Fruit fly (Drosophila melanogaster) whole organism, wandering third instar larva: ENCODE data around the gene Tsp3A.

ENCODE experiments used
- CG32264 ChIP-seq: fragments of 200-800 bp; sonication (Bioruptor generic); optimal IDR thresholded peaks from 2 replicates; lab custom pipeline; 2016; ENCODE audit warnings: missing biosample characterization, missing genetic modification characterization
- Dif ChIP-seq: fragments of 200-275, 200-300 bp; sonication (Bioruptor generic); optimal IDR thresholded peaks from 2 replicates; lab custom pipeline; 2018; ENCODE audit warnings: missing biosample characterization, missing genetic modification characterization; ENCODE audit not compliant: partially characterized antibody
- Hnf4 ChIP-seq: fragments of 200-800 bp; sonication (Bioruptor generic); optimal IDR thresholded peaks from 2 replicates; lab custom pipeline; 2016; ENCODE audit warnings: missing biosample characterization, mild to moderate bottlenecking, missing genetic modification characterization
- Hr83 ChIP-seq: fragments of 200-300 bp; sonication (Bioruptor generic); optimal IDR thresholded peaks from 2 replicates; lab custom pipeline; 2016; ENCODE audit warnings: missing biosample characterization, mild to moderate bottlenecking, missing genetic modification characterization, moderate library complexity; ENCODE audit not compliant: poor library complexity, severe bottlenecking
- Jra ChIP-seq: sonication (Bioruptor generic); optimal IDR thresholded peaks from 2 replicates; lab custom pipeline; 2016; ENCODE audit warnings: missing biosample characterization, missing genetic modification characterization
- Myc ChIP-seq: fragments of >200 bp; optimal IDR thresholded peaks from 2 replicates; lab custom pipeline; 2017
- N ChIP-seq: fragments of >200 bp; optimal IDR thresholded peaks from 2 replicates; lab custom pipeline; 2018; ENCODE audit warnings: missing biosample characterization, missing external identifiers, missing genetic modification characterization
- OdsH ChIP-seq: fragments of 200-800 bp; sonication (Bioruptor generic); optimal IDR thresholded peaks from 2 replicates; lab custom pipeline; 2016; ENCODE audit warnings: missing biosample characterization, mild to moderate bottlenecking, missing genetic modification characterization
- dl ChIP-seq, 2 experiments: fragments of 175-275, 200-275 bp in 1 of 2; fragments of 200-275 bp in 1 of 2; sonication (Bioruptor generic); optimal IDR thresholded peaks; lab custom pipeline; 2018; ENCODE audit warnings: mild to moderate bottlenecking in 2 of 2, missing biosample characterization in 2 of 2, missing genetic modification characterization in 2 of 2, moderate library complexity in 2 of 2; ENCODE audit not compliant: partially characterized antibody in 2 of 2, insufficient read depth in 1 of 2
- dsf ChIP-seq: sonication (Bioruptor generic); optimal IDR thresholded peaks from 2 replicates; lab custom pipeline; 2016; ENCODE audit warnings: missing biosample characterization, missing genetic modification characterization, borderline replicate concordance
- fru ChIP-seq: fragments of 200-800 bp; sonication (Bioruptor generic); optimal IDR thresholded peaks from 3 replicates; lab custom pipeline; 2016; ENCODE audit warnings: missing biosample characterization, mild to moderate bottlenecking, missing genetic modification characterization
- tai ChIP-seq: sonication (Bioruptor generic); optimal IDR thresholded peaks from 2 replicates; lab custom pipeline; 2016; ENCODE audit warnings: missing biosample characterization, missing genetic modification characterization

DNA sequence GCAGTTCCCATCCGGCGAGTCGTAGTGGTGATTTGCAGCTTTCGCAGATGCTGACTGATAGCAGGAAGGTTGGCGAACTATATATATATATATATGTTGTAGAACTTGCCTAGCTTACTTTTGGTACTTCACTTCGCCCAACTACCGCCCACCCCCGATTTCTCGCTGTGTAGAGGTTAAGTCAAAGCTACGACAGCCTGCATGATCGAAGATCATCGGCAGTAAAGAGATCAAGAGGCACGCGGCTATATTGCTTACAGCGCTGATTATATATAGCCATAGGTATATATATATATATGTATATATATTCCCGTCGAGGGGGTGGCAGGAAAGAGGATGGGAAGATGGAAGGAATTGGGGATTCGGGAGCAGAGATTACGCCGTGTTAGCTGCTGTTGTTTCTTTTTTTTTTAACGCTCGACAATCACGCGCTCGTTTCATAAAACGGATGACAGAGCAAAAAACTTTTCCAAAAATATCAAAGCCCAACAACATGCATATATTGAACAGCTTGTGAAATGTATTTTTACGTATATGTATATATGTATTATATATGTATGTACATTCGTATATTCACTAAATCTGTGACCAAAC, 43.1 kb upstream of the Tsp3A start:
- TF ChIP-seq Jra = no peak
- TF ChIP-seq dsf (GFP tag; lab: Kevin White, UChicago) = no peak
- TF ChIP-seq dl (GFP tag; optimal IDR thresholded peaks at IDR 0.05; lab: Kevin White, UChicago; ENCODE audit: insufficient read depth in 1 of 2, partially characterized antibody in 2 of 2) = no peak
- no peak for TF ChIP-seq Dif (GFP tag; lab: Kevin White, UChicago)
- no peak for TF ChIP-seq Hnf4 (GFP tag; lab: Kevin White, UChicago)
- no peak for TF ChIP-seq OdsH (GFP tag; lab: Kevin White, UChicago)
- no peak for TF ChIP-seq tai (GFP tag; lab: Kevin White, UChicago)
- no peak for TF ChIP-seq Myc
- no peak for TF ChIP-seq Hr83
- TF ChIP-seq fru = no peak
- TF ChIP-seq N = no peak
- no peak for TF ChIP-seq CG32264 (GFP tag; lab: Kevin White, UChicago)
